Worm (Caenorhabditis elegans): Measurements from ENCODE around the gene wnk-1.
A peak's percentile ranks its signal among the peaks of the same experiment; 100 is the strongest.

Gene wnk-1

ce11 chrIV:9216956-9217355 lies 17.1 kb downstream of the wnk-1 start:
- TF ChIP-seq elt-2 (tag; optimal IDR thresholded peaks at IDR 0.05) (peak; percentile 12), zag-1 (tag; optimal IDR thresholded peaks at IDR 0.05) (no peak), alr-1 (tag; optimal IDR thresholded peaks at IDR 0.05; ENCODE audit: borderline replicate concordance) (no peak), efl-1 (optimal IDR thresholded peaks at IDR 0.05) (no peak), efl-1 (GFP tag; optimal IDR thresholded peaks at IDR 0.05 in 1 of 2) (peak in 1 of 2 experiments; percentile 28), snpc-4 (tag; optimal IDR thresholded peaks at IDR 0.05) (no peak), zip-4 (GFP tag; optimal IDR thresholded peaks at IDR 0.05) (no peak), ama-1 (optimal IDR thresholded peaks at IDR 0.05) (no peak), dsc-1 (tag; optimal IDR thresholded peaks at IDR 0.05) (no peak), egl-27 (tag; optimal IDR thresholded peaks at IDR 0.05) (no peak), unc-62 (GFP tag; optimal IDR thresholded peaks at IDR 0.05) (no peak), swsn-7 (tag; optimal IDR thresholded peaks at IDR 0.05) (no peak), pag-3 (tag; optimal IDR thresholded peaks at IDR 0.05; ENCODE audit: borderline replicate concordance, insufficient read depth) (no peak)

ce11 chrIV:9217426-9217825 lies 17.5 kb downstream of the wnk-1 start, which contains the start of gene C46C2.2:
Gene C46C2.2, plus strand, starts transcription at chrIV:9217726.
- TF ChIP-seq sox-4 (tag; optimal IDR thresholded peaks at IDR 0.05) (no peak), nhr-90 (tag; optimal IDR thresholded peaks at IDR 0.05; ENCODE audit: poor library complexity) (no peak), dpl-1 (GFP tag; optimal IDR thresholded peaks at IDR 0.05) (no peak), lin-14 (GFP tag; optimal IDR thresholded peaks at IDR 0.05) (no peak), lin-35 (GFP tag; optimal IDR thresholded peaks at IDR 0.05) (no peak), grh-1 (GFP tag; IDR thresholded peaks at IDR 0.05) (no peak), aly-2 (tag; optimal IDR thresholded peaks at IDR 0.05) (no peak), nhr-237 (tag; optimal IDR thresholded peaks at IDR 0.05) (no peak)

DNA sequence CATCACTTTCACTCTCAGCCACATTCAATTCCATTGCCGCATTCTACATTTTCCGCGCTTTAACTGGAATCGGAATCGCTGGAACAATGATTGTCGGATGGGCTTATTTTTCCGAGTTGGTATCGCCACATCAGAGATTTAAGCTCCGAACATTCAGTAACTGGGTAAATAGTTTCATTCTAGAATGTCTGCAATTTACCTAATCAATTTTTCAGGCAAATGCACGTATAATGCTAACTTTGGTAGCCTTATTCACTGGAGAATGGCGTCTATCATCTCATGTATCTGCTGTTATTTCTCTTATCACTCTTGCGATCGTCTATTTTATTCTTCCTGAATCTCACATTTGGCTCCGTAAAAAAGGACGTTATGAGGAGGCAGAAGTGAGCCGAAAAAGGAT lies 18.5 kb downstream of the wnk-1 start:
- TF ChIP-seq vab-15 (tag; optimal IDR thresholded peaks at IDR 0.05), result no peak
- no peak for TF ChIP-seq lin-13 (GFP tag; optimal IDR thresholded peaks at IDR 0.05)
- no peak for TF ChIP-seq elt-3 (tag; optimal IDR thresholded peaks at IDR 0.05)
- TF ChIP-seq efl-1 (optimal IDR thresholded peaks at IDR 0.05), result no peak
- peak in 1 of 2 experiments; percentile 74 for TF ChIP-seq efl-1 (GFP tag; optimal IDR thresholded peaks at IDR 0.05 in 1 of 2)
- no peak for TF ChIP-seq lin-39 (tag; optimal IDR thresholded peaks at IDR 0.05)
- TF ChIP-seq nhr-84 (tag; optimal IDR thresholded peaks at IDR 0.05), result no peak
- no peak for TF ChIP-seq jun-1 (tag; optimal IDR thresholded peaks at IDR 0.05)

- TF ChIP-seq fos-1 (tag; optimal IDR thresholded peaks at IDR 0.05), result no peak
- TF ChIP-seq efl-3 (GFP tag; optimal IDR thresholded peaks at IDR 0.05), result no peak
- TF ChIP-seq zip-4 (GFP tag; optimal IDR thresholded peaks at IDR 0.05), result no peak
- TF ChIP-seq xbp-1 (tag; optimal IDR thresholded peaks at IDR 0.05), result no peak
- no peak for TF ChIP-seq aly-2 (tag; optimal IDR thresholded peaks at IDR 0.05)
- TF ChIP-seq lir-3 (tag; optimal IDR thresholded peaks at IDR 0.05; ENCODE audit: poor library complexity), result no peak
- no peak for TF ChIP-seq alr-1 (tag; optimal IDR thresholded peaks at IDR 0.05; ENCODE audit: borderline replicate concordance)
- TF ChIP-seq elt-2 (tag; optimal IDR thresholded peaks at IDR 0.05), result no peak
- TF ChIP-seq ceh-88 (GFP tag; IDR thresholded peaks at IDR 0.05), result no peak
- TF ChIP-seq mab-9 (GFP tag; IDR thresholded peaks at IDR 0.05), result no peak
- no peak for TF ChIP-seq unc-62 (GFP tag; optimal IDR thresholded peaks at IDR 0.05)
- no peak for TF ChIP-seq isw-1 (GFP tag; IDR thresholded peaks at IDR 0.05)
- TF ChIP-seq nhr-11 (tag; optimal IDR thresholded peaks at IDR 0.05), result no peak
Measured at ce11 chrIV:9224825-9225224, 24.9 kb downstream of the wnk-1 start, which contains the start of gene C46C2.3. Gene C46C2.3, plus strand, starts transcription at chrIV:9225125.

ce11 chrIV:9227650-9228049 lies 27.7 kb downstream of the wnk-1 start:
- TF ChIP-seq dpl-1 (GFP tag; optimal IDR thresholded peaks at IDR 0.05) (no peak), lin-39 (tag; optimal IDR thresholded peaks at IDR 0.05) (no peak), sup-37 (GFP tag; optimal IDR thresholded peaks at IDR 0.05) (no peak), nhr-237 (tag; optimal IDR thresholded peaks at IDR 0.05) (no peak), efl-1 (optimal IDR thresholded peaks at IDR 0.05) (no peak), efl-1 (GFP tag; optimal IDR thresholded peaks at IDR 0.05 in 1 of 2) (no peak), swsn-7 (tag; optimal IDR thresholded peaks at IDR 0.05) (no peak), ceh-82 (tag; optimal IDR thresholded peaks at IDR 0.05) (no peak), sox-4 (tag; optimal IDR thresholded peaks at IDR 0.05) (no peak), ztf-11 (tag; optimal IDR thresholded peaks at IDR 0.05) (no peak), unc-130 (tag; optimal IDR thresholded peaks at IDR 0.05) (no peak), zag-1 (tag; optimal IDR thresholded peaks at IDR 0.05) (no peak), C16A3.4 (tag; optimal IDR thresholded peaks at IDR 0.05) (no peak), snu-23 (GFP tag; optimal IDR thresholded peaks at IDR 0.05) (no peak), fkh-10 (GFP tag; optimal IDR thresholded peaks at IDR 0.05) (no peak), nhr-77 (tag; optimal IDR thresholded peaks at IDR 0.05) (no peak), nhr-71 (tag; optimal IDR thresholded peaks at IDR 0.05) (no peak), ama-1 (optimal IDR thresholded peaks at IDR 0.05) (no peak)

Data from whole organism, L1 larva.